Fruit fly (Drosophila melanogaster) S2 (cell line): ENCODE measurements around the gene CG10866.

ENCODE experiments used
- CG8478 ChIP-seq: fragments of >200 bp; optimal IDR thresholded peaks from 2 replicates; lab custom pipeline; 2018
- CTCF ChIP-seq, 2 experiments: fragments of >200 bp; optimal IDR thresholded peaks; 2 replicates each; lab custom pipeline; 2018

CG10866 gene

dm6 chr3L:3949205-3949604, 11.4 kb upstream of the CG10866 start, which contains the start of gene CG14983:
Gene CG14983 (minus strand): TSS chr3L:3949305.
- no peak for TF ChIP-seq CG8478 (lab: Kevin White, UChicago)

dm6 chr3L:3947301-3947941, 9.6 kb upstream of the CG10866 start, which contains the start of gene CG10853:
Gene CG10853 (plus strand): TSS chr3L:3947891.
- TF ChIP-seq CTCF (optimal IDR thresholded peaks at IDR 0.05; lab: Kevin White, UChicago) (no peak), CG8478 (lab: Kevin White, UChicago) (no peak)

- TF ChIP-seq CTCF (optimal IDR thresholded peaks at IDR 0.05; lab: Kevin White, UChicago) (no peak), CG8478 (lab: Kevin White, UChicago) (no peak)
These were observed 4.6 kb upstream of the CG10866 start, which contains the start of the genes CG10863 and CG14982 for dm6 chr3L:3942241-3943028. Gene CG10863 (minus strand): TSS chr3L:3942465. Gene CG14982 (plus strand): TSS chr3L:3942710.

- TF ChIP-seq CTCF (optimal IDR thresholded peaks at IDR 0.05; lab: Kevin White, UChicago) (no peak), CG8478 (lab: Kevin White, UChicago) (no peak)
These were observed 2.5 kb upstream of the CG10866 start, which contains the start of gene CG12766 for dm6 chr3L:3940075-3940819. Gene CG12766 (minus strand): TSS chr3L:3940125.

dm6 chr3L:3935567-3936207, 2.1 kb downstream of the CG10866 start, which contains the start of gene Eip63F-1:
Gene Eip63F-1 (minus strand): TSS chr3L:3935617.
- TF ChIP-seq CTCF (optimal IDR thresholded peaks at IDR 0.05; lab: Kevin White, UChicago) (no peak), CG8478 (lab: Kevin White, UChicago) (no peak)

- TF ChIP-seq CTCF (optimal IDR thresholded peaks at IDR 0.05; lab: Kevin White, UChicago) (no peak), CG8478 (lab: Kevin White, UChicago) (no peak)
These were observed 3.7 kb downstream of the CG10866 start for dm6 chr3L:3934110-3934509.

- TF ChIP-seq CTCF (optimal IDR thresholded peaks at IDR 0.05; lab: Kevin White, UChicago) (no peak), CG8478 (lab: Kevin White, UChicago) (no peak)
These were observed 4.2 kb downstream of the CG10866 start for dm6 chr3L:3933599-3933998.

- no peak for TF ChIP-seq CTCF (optimal IDR thresholded peaks at IDR 0.05; lab: Kevin White, UChicago)
- no peak for TF ChIP-seq CG8478 (lab: Kevin White, UChicago)
These were observed 5.0 kb downstream of the CG10866 start for dm6 chr3L:3932742-3933289.

dm6 chr3L:3931778-3932177, 6.0 kb downstream of the CG10866 start:
- TF ChIP-seq CTCF (optimal IDR thresholded peaks at IDR 0.05; lab: Kevin White, UChicago) = no peak
- TF ChIP-seq CG8478 (lab: Kevin White, UChicago) = no peak

- no peak for TF ChIP-seq CG8478 (lab: Kevin White, UChicago)
- no peak for TF ChIP-seq CTCF (optimal IDR thresholded peaks at IDR 0.05; lab: Kevin White, UChicago)
These were observed 6.9 kb downstream of the CG10866 start for dm6 chr3L:3930930-3931329.

dm6 chr3L:3929968-3930767, 7.6 kb downstream of the CG10866 start:
- TF ChIP-seq CG8478 (lab: Kevin White, UChicago) (no peak), CTCF (optimal IDR thresholded peaks at IDR 0.05; lab: Kevin White, UChicago) (no peak)

- TF ChIP-seq CG8478 (lab: Kevin White, UChicago) = no peak
- no peak for TF ChIP-seq CTCF (optimal IDR thresholded peaks at IDR 0.05; lab: Kevin White, UChicago)
These were observed 8.6 kb downstream of the CG10866 start for dm6 chr3L:3928943-3929785.
